Worm (Caenorhabditis elegans) whole organism, early embryonic: ENCODE data around the gene Y116A8C.33.
"Not testable (repeated sequence)": the region's sequence is repeated elsewhere in the genome, so short reads cannot be mapped to it uniquely, and the experiment has no call there.

Experiments used
- ama-1 ChIP-seq: fragments of 150-350 bp; optimal IDR thresholded peaks from 2 replicates; lab custom pipeline; 2014
- flt-1 ChIP-seq: fragments of 200-800 bp; sonication (Bioruptor generic); IDR thresholded peaks from 2 replicates; pipeline ENCODE4 v1.3.6; 2022; ENCODE audit warnings: missing genetic modification characterization, missing compliant biosample characterization
- pes-1 ChIP-seq: fragments of 200-800 bp; sonication (Bioruptor generic); IDR thresholded peaks from 2 replicates; pipeline ENCODE4 v1.3.6; 2022; ENCODE audit warnings: missing genetic modification reagents, missing genetic modification characterization, missing compliant biosample characterization
- scrt-1 ChIP-seq: fragments of 200-800 bp; sonication (Bioruptor generic); IDR thresholded peaks from 2 replicates; pipeline ENCODE4 v1.3.6; 2022; ENCODE audit warnings: missing genetic modification characterization, missing compliant biosample characterization
- tra-4 ChIP-seq: sonication (generic microtip); optimal IDR thresholded peaks from 2 replicates; lab custom pipeline; 2017; ENCODE audit warnings: missing genetic modification characterization, missing compliant biosample characterization

ce11 chrIV:17076000-17076399, 35.9 kb upstream of the Y116A8C.33 start:
- not testable (repeated sequence) for TF ChIP-seq ama-1; tra-4 (tag; lab: Kevin White, UChicago); scrt-1 (GFP tag; lab: Robert Waterston, UW); flt-1 (GFP tag; lab: Robert Waterston, UW)
- 0 out of 2 replicates have a peak, but pooled peaks have one; percentile 33 for TF ChIP-seq pes-1 (GFP tag; lab: Robert Waterston, UW)
